Fruit fly (Drosophila melanogaster): Measurements from ENCODE around the gene CG16812.

DNA sequence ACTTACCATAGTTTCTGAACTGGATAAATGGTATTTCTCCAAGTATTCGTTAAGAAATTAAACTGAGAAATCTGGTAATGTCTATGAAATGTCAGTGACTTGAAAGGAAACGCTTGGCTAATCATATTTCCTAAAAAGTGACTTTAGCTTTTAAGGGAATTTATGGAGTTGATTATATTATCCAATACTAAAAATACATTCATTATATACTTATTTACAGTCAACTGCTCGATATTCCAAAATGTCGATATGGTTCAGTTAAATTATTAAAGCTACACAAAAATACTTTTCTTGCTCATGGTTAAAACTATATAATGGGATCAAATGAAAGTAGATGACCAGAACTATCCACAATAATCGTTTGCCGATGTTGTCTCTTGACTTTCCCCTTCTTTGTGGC, 43.4 kb downstream of the CG16812 start, which contains the start of gene CG31848:
- TF ChIP-seq CG8478 (optimal IDR thresholded peaks at IDR 0.05) (no peak), CTCF (optimal IDR thresholded peaks at IDR 0.05) (no peak)
